Worm (Caenorhabditis elegans) whole organism, L3 larva: Measurements from ENCODE around the gene Y75B8A.24.

Experiments used
- R02D3.7 ChIP-seq: fragments of 150-350 bp; optimal IDR thresholded peaks from 2 replicates; lab custom pipeline; 2014; ENCODE audit warnings: missing biosample characterization, missing genetic modification characterization
- ZK546.5 ChIP-seq: sonication (generic microtip); optimal IDR thresholded peaks from 2 replicates; lab custom pipeline; 2017; ENCODE audit warnings: missing biosample characterization, missing genetic modification characterization
- aly-2 ChIP-seq: fragments of 150-350 bp; optimal IDR thresholded peaks from 2 replicates; lab custom pipeline; 2014; ENCODE audit warnings: missing biosample characterization, missing genetic modification characterization
- ama-1 ChIP-seq: fragments of 150-350 bp; optimal IDR thresholded peaks from 2 replicates; lab custom pipeline; 2018
- ceh-16 ChIP-seq: sonication (generic microtip); optimal IDR thresholded peaks from 2 replicates; lab custom pipeline; 2017; ENCODE audit warnings: missing biosample characterization, missing genetic modification characterization
- ceh-28 ChIP-seq: fragments of 150-350 bp; optimal IDR thresholded peaks from 2 replicates; lab custom pipeline; 2014; ENCODE audit warnings: missing biosample characterization, missing genetic modification reagents, missing genetic modification characterization
- ceh-82 ChIP-seq: fragments of 150-350 bp; optimal IDR thresholded peaks from 2 replicates; lab custom pipeline; 2014; ENCODE audit warnings: missing biosample characterization, missing genetic modification characterization
- ceh-9 ChIP-seq: sonication (generic microtip); optimal IDR thresholded peaks from 2 replicates; lab custom pipeline; 2018; ENCODE audit warnings: missing biosample characterization, missing genetic modification characterization
- daf-12 ChIP-seq: fragments of 150-350 bp; optimal IDR thresholded peaks from 2 replicates; lab custom pipeline; 2014; ENCODE audit warnings: missing biosample characterization, missing genetic modification reagents, missing genetic modification characterization
- egl-27 ChIP-seq: sonication (generic microtip); optimal IDR thresholded peaks from 4 replicates; lab custom pipeline; 2017; ENCODE audit warnings: missing biosample characterization, missing genetic modification reagents, missing genetic modification characterization
- egl-5 ChIP-seq: fragments of 150-350 bp; optimal IDR thresholded peaks from 2 replicates; lab custom pipeline; 2017; ENCODE audit warnings: missing biosample characterization, missing genetic modification reagents, missing genetic modification characterization, inconsistent platforms
- elt-1 ChIP-seq: fragments of 150-350 bp; optimal IDR thresholded peaks from 2 replicates; lab custom pipeline; 2014; ENCODE audit warnings: missing biosample characterization, missing genetic modification characterization
- elt-2 ChIP-seq: sonication (generic microtip); optimal IDR thresholded peaks from 2 replicates; lab custom pipeline; 2016; ENCODE audit warnings: missing genetic modification reagents, mild to moderate bottlenecking, missing genetic modification characterization, missing compliant biosample characterization
- elt-3 ChIP-seq, 3 experiments: fragments of 150-350 bp in 1 of 3; sonication (generic microtip) in 2 of 3; optimal IDR thresholded peaks; 2 replicates in 2 of 3; 4 replicates in 1 of 3; lab custom pipeline; 2014 to 2017; ENCODE audit warnings: missing biosample characterization in 3 of 3, missing genetic modification characterization in 3 of 3
- eor-1 ChIP-seq, 2 experiments: fragments of 150-350 bp; optimal IDR thresholded peaks; 2 replicates each; lab custom pipeline; 2014 to 2018; ENCODE audit warnings: missing biosample characterization in 2 of 2, missing genetic modification characterization in 2 of 2
- fkh-10 ChIP-seq: sonication (generic microtip); optimal IDR thresholded peaks from 2 replicates; lab custom pipeline; 2017; ENCODE audit warnings: missing biosample characterization, missing genetic modification reagents, missing genetic modification characterization
- fkh-2 ChIP-seq: fragments of 150-350 bp; optimal IDR thresholded peaks from 2 replicates; lab custom pipeline; 2014; ENCODE audit warnings: missing biosample characterization, missing genetic modification reagents, missing genetic modification characterization
- fos-1 ChIP-seq: fragments of 150-350 bp; optimal IDR thresholded peaks from 2 replicates; lab custom pipeline; 2014; ENCODE audit warnings: missing biosample characterization, missing genetic modification characterization
- hmg-11 ChIP-seq: sonication (generic microtip); optimal IDR thresholded peaks from 2 replicates; lab custom pipeline; 2016; ENCODE audit warnings: missing genetic modification characterization, missing compliant biosample characterization
- jun-1 ChIP-seq: fragments of 150-350 bp; optimal IDR thresholded peaks from 2 replicates; lab custom pipeline; 2014; ENCODE audit warnings: missing biosample characterization, missing genetic modification reagents, missing genetic modification characterization
- lin-15B ChIP-seq: fragments of 150-350 bp; optimal IDR thresholded peaks from 2 replicates; lab custom pipeline; 2014; ENCODE audit warnings: missing biosample characterization, missing genetic modification characterization
- lin-39 ChIP-seq: fragments of 150-350 bp; optimal IDR thresholded peaks from 2 replicates; lab custom pipeline; 2018; ENCODE audit warnings: missing biosample characterization, missing genetic modification reagents, missing genetic modification characterization
- lsy-12 ChIP-seq: sonication (generic microtip); optimal IDR thresholded peaks from 2 replicates; lab custom pipeline; 2016; ENCODE audit warnings: mild to moderate bottlenecking, missing genetic modification characterization, missing compliant biosample characterization
- mdl-1 ChIP-seq: fragments of 150-350 bp; optimal IDR thresholded peaks from 2 replicates; lab custom pipeline; 2014; ENCODE audit warnings: missing biosample characterization, missing genetic modification characterization
- mml-1 ChIP-seq: fragments of 150-350 bp; sonication (generic microtip); optimal IDR thresholded peaks from 3 replicates; lab custom pipeline; 2014; ENCODE audit warnings: missing biosample characterization, missing genetic modification characterization
- nfya-1 ChIP-seq: sonication (generic microtip); optimal IDR thresholded peaks from 2 replicates; lab custom pipeline; 2017; ENCODE audit warnings: missing genetic modification characterization, mild to moderate bottlenecking, missing compliant biosample characterization, antibody characterized with exemption, moderate library complexity; ENCODE audit not compliant: insufficient read depth
- nhr-11 ChIP-seq: fragments of 150-350 bp; optimal IDR thresholded peaks from 2 replicates; lab custom pipeline; 2014; ENCODE audit warnings: missing biosample characterization, missing genetic modification characterization
- nhr-12 ChIP-seq: fragments of 150-350 bp; optimal IDR thresholded peaks from 2 replicates; lab custom pipeline; 2014; ENCODE audit warnings: missing biosample characterization, missing genetic modification characterization
- nhr-23 ChIP-seq: fragments of 150-350 bp; optimal IDR thresholded peaks from 2 replicates; lab custom pipeline; 2014; ENCODE audit warnings: missing biosample characterization, missing genetic modification reagents, missing genetic modification characterization
- nhr-237 ChIP-seq: fragments of 150-350 bp; optimal IDR thresholded peaks from 2 replicates; lab custom pipeline; 2014; ENCODE audit warnings: missing biosample characterization, missing genetic modification characterization
- nhr-25 ChIP-seq: sonication (generic microtip); optimal IDR thresholded peaks from 2 replicates; lab custom pipeline; 2017; ENCODE audit warnings: missing biosample characterization, missing genetic modification characterization
- nhr-28 ChIP-seq: fragments of 150-350 bp; optimal IDR thresholded peaks from 2 replicates; lab custom pipeline; 2014; ENCODE audit warnings: missing biosample characterization, missing genetic modification characterization
- nhr-43 ChIP-seq: sonication (generic microtip); optimal IDR thresholded peaks from 2 replicates; lab custom pipeline; 2016; ENCODE audit warnings: mild to moderate bottlenecking, missing genetic modification characterization, missing compliant biosample characterization; ENCODE audit not compliant: poor library complexity, severe bottlenecking
- nhr-67 ChIP-seq: fragments of 150-350 bp; optimal IDR thresholded peaks from 2 replicates; lab custom pipeline; 2014; ENCODE audit warnings: missing biosample characterization, missing genetic modification characterization
- nhr-76 ChIP-seq: fragments of 150-350 bp; sonication (generic microtip); optimal IDR thresholded peaks from 5 replicates; lab custom pipeline; 2014; ENCODE audit warnings: missing biosample characterization, missing genetic modification characterization
- nhr-77 ChIP-seq: fragments of 150-350 bp; optimal IDR thresholded peaks from 2 replicates; lab custom pipeline; 2014; ENCODE audit warnings: missing biosample characterization, missing genetic modification characterization
- pha-4 ChIP-seq: fragments of 150-350 bp; optimal IDR thresholded peaks from 2 replicates; lab custom pipeline; 2014; ENCODE audit warnings: missing biosample characterization, missing genetic modification reagents, missing genetic modification characterization
- pqm-1 ChIP-seq: fragments of 150-350 bp; optimal IDR thresholded peaks from 2 replicates; lab custom pipeline; 2017; ENCODE audit warnings: missing biosample characterization, missing genetic modification characterization, inconsistent platforms
- sea-2 ChIP-seq: fragments of 150-350 bp; sonication (generic microtip); optimal IDR thresholded peaks from 4 replicates; lab custom pipeline; 2014; ENCODE audit warnings: missing biosample characterization, missing genetic modification reagents, missing genetic modification characterization
- skn-1 ChIP-seq: fragments of 150-350 bp; optimal IDR thresholded peaks from 2 replicates; lab custom pipeline; 2014; ENCODE audit warnings: missing biosample characterization, missing genetic modification characterization
- snpc-4 ChIP-seq: fragments of 150-350 bp; optimal IDR thresholded peaks from 2 replicates; lab custom pipeline; 2014; ENCODE audit warnings: missing biosample characterization, missing genetic modification characterization
- tbx-2 ChIP-seq: sonication (generic microtip); optimal IDR thresholded peaks from 2 replicates; lab custom pipeline; 2016; ENCODE audit warnings: mild to moderate bottlenecking, missing genetic modification characterization, missing compliant biosample characterization
- unc-39 ChIP-seq: sonication (generic microtip); optimal IDR thresholded peaks from 4 replicates; lab custom pipeline; 2017; ENCODE audit warnings: missing biosample characterization, missing genetic modification characterization
- unc-62 ChIP-seq: fragments of 150-350 bp; sonication (generic microtip); optimal IDR thresholded peaks from 4 replicates; lab custom pipeline; 2014; ENCODE audit warnings: missing biosample characterization, missing genetic modification reagents, missing genetic modification characterization
- zag-1 ChIP-seq: fragments of 150-350 bp; optimal IDR thresholded peaks from 2 replicates; lab custom pipeline; 2014; ENCODE audit warnings: missing biosample characterization, missing genetic modification characterization
- ztf-11 ChIP-seq: fragments of 150-350 bp; optimal IDR thresholded peaks from 2 replicates; lab custom pipeline; 2014; ENCODE audit warnings: missing biosample characterization, missing genetic modification characterization
- ztf-4 ChIP-seq: fragments of 150-350 bp; optimal IDR thresholded peaks from 2 replicates; lab custom pipeline; 2014; ENCODE audit warnings: missing biosample characterization, missing genetic modification characterization

Gene Y75B8A.24

ce11 chrIII:12250114-12250792 lies 23.3 kb downstream of the Y75B8A.24 start, which contains the start of the genes tim-1 and Y75B8A.23:
tim-1 (minus strand) TSS chrIII:12250164.
Y75B8A.23 (plus strand) TSS chrIII:12250660.
- TF ChIP-seq eor-1 (tag; optimal IDR thresholded peaks at IDR 0.05; lab: Kevin White, UChicago) = peak in 1 of 2 experiments; percentile 58
- peak; percentile 92 for TF ChIP-seq nhr-43 (tag; lab: Kevin White, UChicago)
- TF ChIP-seq mml-1 (tag; lab: Kevin White, UChicago) = no peak
- peak; percentile 29 for TF ChIP-seq mdl-1 (tag; lab: Kevin White, UChicago)
- peak; percentile 67 for TF ChIP-seq nhr-76 (tag; lab: Kevin White, UChicago)
- no peak for TF ChIP-seq ZK546.5 (tag; lab: Kevin White, UChicago)
- TF ChIP-seq snpc-4 = peak; percentile 100
- peak; percentile 90 for TF ChIP-seq skn-1 (tag; lab: Kevin White, UChicago)
- peak; percentile 78 for TF ChIP-seq elt-2 (tag; lab: Kevin White, UChicago)
- TF ChIP-seq nhr-25 (tag; lab: Kevin White, UChicago) = peak; percentile 94
- TF ChIP-seq elt-3 (tag; optimal IDR thresholded peaks at IDR 0.05; lab: Kevin White, UChicago) = peak in 2 of 3 experiments; percentile 31 to 82
- TF ChIP-seq nhr-11 (tag; lab: Kevin White, UChicago) = peak; percentile 36
- peak; percentile 51 for TF ChIP-seq ztf-4 (tag; lab: Kevin White, UChicago)
- TF ChIP-seq tbx-2 (tag; lab: Kevin White, UChicago) = peak; percentile 74
- TF ChIP-seq unc-39 (tag; lab: Kevin White, UChicago) = peak; percentile 60
- no peak for TF ChIP-seq nhr-67 (tag; lab: Kevin White, UChicago)
- TF ChIP-seq egl-27 = peak; percentile 55
- peak; percentile 99 for TF ChIP-seq ama-1 (lab: Kevin White, UChicago)
- peak; percentile 70 for TF ChIP-seq ceh-16 (tag; lab: Kevin White, UChicago)
- TF ChIP-seq ceh-28 (tag; lab: Kevin White, UChicago) = peak; percentile 75
- peak; percentile 56 for TF ChIP-seq fkh-10 (GFP tag; lab: Kevin White, UChicago)
- peak; percentile 85 for TF ChIP-seq aly-2 (tag; lab: Kevin White, UChicago)
- peak; percentile 89 for TF ChIP-seq hmg-11 (tag; lab: Kevin White, UChicago)
- TF ChIP-seq nfya-1 (tag; lab: Kevin White, UChicago) = peak; percentile 98
- peak; percentile 41 for TF ChIP-seq fos-1 (tag; lab: Kevin White, UChicago)
- peak; percentile 2 for TF ChIP-seq fkh-2
- peak; percentile 94 for TF ChIP-seq jun-1
- peak; percentile 82 for TF ChIP-seq egl-5 (tag; lab: Kevin White, UChicago)
- TF ChIP-seq unc-62 (GFP tag; lab: Kevin White, UChicago) = peak; percentile 75
- TF ChIP-seq zag-1 (tag; lab: Kevin White, UChicago) = no peak
- no peak for TF ChIP-seq sea-2 (GFP tag; lab: Kevin White, UChicago)
- TF ChIP-seq pha-4 = peak; percentile 94
- peak; percentile 85 for TF ChIP-seq R02D3.7 (tag; lab: Kevin White, UChicago)
- peak; percentile 94 for TF ChIP-seq lin-15B (tag; lab: Kevin White, UChicago)
- TF ChIP-seq pqm-1 (tag; lab: Kevin White, UChicago) = peak; percentile 88
- TF ChIP-seq ceh-9 (tag; lab: Kevin White, UChicago) = no peak
- peak; percentile 26 for TF ChIP-seq elt-1
- peak; percentile 90 for TF ChIP-seq lsy-12
- TF ChIP-seq daf-12 (tag; lab: Kevin White, UChicago) = peak; percentile 46
- peak; percentile 63 for TF ChIP-seq nhr-28 (tag; lab: Kevin White, UChicago)
- TF ChIP-seq ceh-82 (tag; lab: Kevin White, UChicago) = peak; percentile 84
- TF ChIP-seq ztf-11 (tag; lab: Kevin White, UChicago) = no peak
- peak; percentile 98 for TF ChIP-seq nhr-23
- TF ChIP-seq lin-39 (tag; lab: Kevin White, UChicago) = peak; percentile 96
- TF ChIP-seq nhr-77 (tag; lab: Kevin White, UChicago) = peak; percentile 70
- no peak for TF ChIP-seq nhr-12 (tag; lab: Kevin White, UChicago)
- TF ChIP-seq nhr-237 (tag; lab: Kevin White, UChicago) = no peak
